Worm (Caenorhabditis elegans) whole organism, L4 larva: Measurements from ENCODE around the gene F02D10.6.

Experiments
- F37D6.2 ChIP-seq: sonication (generic microtip); optimal IDR thresholded peaks from 2 replicates; lab custom pipeline; 2016; ENCODE audit warnings: mild to moderate bottlenecking, missing genetic modification characterization, missing compliant biosample characterization
- F49E8.2 ChIP-seq: sonication (generic microtip); optimal IDR thresholded peaks from 2 replicates; lab custom pipeline; 2016; ENCODE audit warnings: missing compliant biosample characterization, mild to moderate bottlenecking, missing genetic modification characterization, borderline replicate concordance
- R02D3.7 ChIP-seq: fragments of 150-350 bp; sonication (generic microtip); optimal IDR thresholded peaks from 3 replicates; lab custom pipeline; 2014; ENCODE audit warnings: missing biosample characterization, missing genetic modification characterization
- T20F7.1 ChIP-seq: fragments of 200-800 bp; sonication (Bioruptor generic); optimal IDR thresholded peaks from 2 replicates; lab custom pipeline; 2018; ENCODE audit warnings: mild to moderate bottlenecking, missing genetic modification characterization, missing compliant biosample characterization
- Y48G9A.11 ChIP-seq: fragments of 200-800 bp; sonication (Bioruptor generic); IDR thresholded peaks from 2 replicates; pipeline ENCODE4 v1.3.6; 2022; ENCODE audit warnings: missing genetic modification reagents, missing genetic modification characterization, missing compliant biosample characterization
- aha-1 ChIP-seq: fragments of 150-350 bp; peaks from one replicate; lab custom pipeline; 2014; ENCODE audit warnings: missing biosample characterization, missing genetic modification characterization
- aly-2 ChIP-seq: sonication (generic microtip); optimal IDR thresholded peaks from 2 replicates; lab custom pipeline; 2018; ENCODE audit warnings: missing biosample characterization, missing genetic modification characterization
- attf-4 ChIP-seq: sonication (generic microtip); optimal IDR thresholded peaks from 3 replicates; lab custom pipeline; 2017; ENCODE audit warnings: missing biosample characterization, missing genetic modification characterization
- ceh-20 ChIP-seq: fragments of 200-800 bp; sonication (Bioruptor generic); IDR thresholded peaks from 2 replicates; pipeline ENCODE4 v1.3.6; 2022; ENCODE audit warnings: missing genetic modification reagents, missing genetic modification characterization, missing compliant biosample characterization
- ctbp-1 ChIP-seq: fragments of 200-800 bp; sonication (Bioruptor generic); IDR thresholded peaks from 2 replicates; pipeline ENCODE4 v1.3.6; 2022; ENCODE audit warnings: missing genetic modification reagents, missing genetic modification characterization, missing compliant biosample characterization
- daf-16 ChIP-seq, 3 experiments: sonication (generic microtip); optimal IDR thresholded peaks; 2 replicates each; lab custom pipeline; 2016 to 2017; ENCODE audit warnings: missing genetic modification characterization in 3 of 3, missing genetic modification reagents in 3 of 3, mild to moderate bottlenecking in 2 of 3, missing compliant biosample characterization in 2 of 3, missing biosample characterization in 1 of 3, moderate library complexity in 1 of 3
- dmd-6 ChIP-seq: fragments of 200-800 bp; sonication (Bioruptor generic); IDR thresholded peaks from 2 replicates; pipeline ENCODE4 v1.3.6; 2022; ENCODE audit warnings: missing genetic modification reagents, missing genetic modification characterization, missing compliant biosample characterization
- dmd-9 ChIP-seq: fragments of 200-800 bp; sonication (Bioruptor generic); IDR thresholded peaks from 2 replicates; pipeline ENCODE4 v1.3.6; 2022; ENCODE audit warnings: missing genetic modification reagents, missing genetic modification characterization, missing compliant biosample characterization
- dve-1 ChIP-seq: sonication (generic microtip); optimal IDR thresholded peaks from 2 replicates; lab custom pipeline; 2017; ENCODE audit warnings: antibody characterized with exemption, mild to moderate bottlenecking, missing genetic modification characterization, missing compliant biosample characterization; ENCODE audit not compliant: insufficient read depth
- egl-27 ChIP-seq: sonication (generic microtip); optimal IDR thresholded peaks from 3 replicates; lab custom pipeline; 2017; ENCODE audit warnings: missing biosample characterization, missing genetic modification reagents, missing genetic modification characterization
- gei-8 ChIP-seq: fragments of 200-800 bp; sonication (Bioruptor generic); optimal IDR thresholded peaks from 2 replicates; lab custom pipeline; 2018; ENCODE audit warnings: mild to moderate bottlenecking, missing genetic modification characterization, missing compliant biosample characterization
- hlh-11 ChIP-seq: fragments of 200-800 bp; sonication (Bioruptor generic); optimal IDR thresholded peaks from 2 replicates; lab custom pipeline; 2018; ENCODE audit warnings: mild to moderate bottlenecking, missing genetic modification characterization, missing compliant biosample characterization
- hlh-30 ChIP-seq: sonication (generic microtip); optimal IDR thresholded peaks from 2 replicates; lab custom pipeline; 2017; ENCODE audit warnings: antibody characterized with exemption, mild to moderate bottlenecking, missing genetic modification characterization, missing compliant biosample characterization; ENCODE audit not compliant: insufficient read depth
- hmg-1.1 ChIP-seq: fragments of 200-800 bp; sonication (Bioruptor generic); IDR thresholded peaks from 2 replicates; pipeline ENCODE4 v1.3.6; 2022; ENCODE audit warnings: missing genetic modification reagents, missing genetic modification characterization, missing compliant biosample characterization
- lin-1 ChIP-seq: fragments of 200-800 bp; sonication (Bioruptor generic); IDR thresholded peaks from 2 replicates; pipeline ENCODE4 v1.3.6; 2022; ENCODE audit warnings: missing genetic modification reagents, missing genetic modification characterization, missing compliant biosample characterization
- lin-13 ChIP-seq: fragments of 150-350 bp; optimal IDR thresholded peaks from 2 replicates; lab custom pipeline; 2014; ENCODE audit warnings: missing biosample characterization, missing genetic modification reagents, missing genetic modification characterization
- mep-1 ChIP-seq: fragments of 150-350 bp; sonication (generic microtip); optimal IDR thresholded peaks from 3 replicates; lab custom pipeline; 2014; ENCODE audit warnings: missing biosample characterization, missing genetic modification characterization
- mxl-3 ChIP-seq: fragments of 200-800 bp; sonication (Bioruptor generic); optimal IDR thresholded peaks from 2 replicates; lab custom pipeline; 2018; ENCODE audit warnings: mild to moderate bottlenecking, missing genetic modification characterization, missing compliant biosample characterization
- nhr-111 ChIP-seq: fragments of 200-800 bp; sonication (Bioruptor generic); optimal IDR thresholded peaks from 2 replicates; lab custom pipeline; 2018; ENCODE audit warnings: mild to moderate bottlenecking, missing genetic modification characterization, missing compliant biosample characterization
- nhr-28 ChIP-seq: fragments of 150-350 bp; optimal IDR thresholded peaks from 2 replicates; lab custom pipeline; 2014; ENCODE audit warnings: missing biosample characterization, missing genetic modification characterization
- nhr-48 ChIP-seq: sonication (generic microtip); optimal IDR thresholded peaks from 2 replicates; lab custom pipeline; 2016; ENCODE audit warnings: mild to moderate bottlenecking, missing genetic modification characterization, missing compliant biosample characterization
- pha-4 ChIP-seq, 2 experiments: fragments of 150-350 bp in 1 of 2; fragments of 200-800 bp in 1 of 2; sonication (Bioruptor generic) in 1 of 2; IDR thresholded peaks in 1 of 2; optimal IDR thresholded peaks in 1 of 2; 2 replicates each; pipeline versions ENCODE4 v1.3.6 to Lab custom; 2014 to 2022; ENCODE audit warnings: missing genetic modification characterization in 2 of 2, missing genetic modification reagents in 2 of 2, missing biosample characterization in 1 of 2, missing compliant biosample characterization in 1 of 2
- php-3 ChIP-seq: fragments of 200-800 bp; sonication (Bioruptor generic); IDR thresholded peaks from 2 replicates; pipeline ENCODE4 v1.3.6; 2022; ENCODE audit warnings: missing genetic modification reagents, missing genetic modification characterization, missing compliant biosample characterization
- pqm-1 ChIP-seq: sonication (generic microtip); optimal IDR thresholded peaks from 2 replicates; lab custom pipeline; 2017; ENCODE audit warnings: missing biosample characterization, missing genetic modification characterization
- sdz-12 ChIP-seq: fragments of 200-800 bp; sonication (Bioruptor generic); optimal IDR thresholded peaks from 2 replicates; lab custom pipeline; 2018; ENCODE audit warnings: mild to moderate bottlenecking, missing genetic modification characterization, missing compliant biosample characterization
- set-16 ChIP-seq: fragments of 200-800 bp; sonication (Bioruptor generic); IDR thresholded peaks from 2 replicates; pipeline ENCODE4 v1.3.6; 2022; ENCODE audit warnings: missing genetic modification reagents, missing genetic modification characterization, missing compliant biosample characterization
- snpc-1.2 ChIP-seq: fragments of 200-800 bp; sonication (Bioruptor generic); IDR thresholded peaks from 2 replicates; pipeline ENCODE4 v1.3.6; 2022; ENCODE audit warnings: missing genetic modification reagents, missing genetic modification characterization, missing compliant biosample characterization
- spr-3 ChIP-seq: fragments of 200-800 bp; sonication (Bioruptor generic); optimal IDR thresholded peaks from 2 replicates; lab custom pipeline; 2018; ENCODE audit warnings: mild to moderate bottlenecking, missing genetic modification characterization, missing compliant biosample characterization
- tra-1 ChIP-seq: fragments of 200-800 bp; sonication (Bioruptor generic); IDR thresholded peaks from 2 replicates; pipeline ENCODE4 v1.3.6; 2022; ENCODE audit warnings: missing genetic modification reagents, missing genetic modification characterization, missing compliant biosample characterization
- unc-39 ChIP-seq: sonication (generic microtip); optimal IDR thresholded peaks from 2 replicates; lab custom pipeline; 2017; ENCODE audit warnings: missing biosample characterization, missing genetic modification characterization
- unc-62 ChIP-seq, 3 experiments: fragments of 150-350 bp in 1 of 3; sonication (generic microtip); optimal IDR thresholded peaks in 2 of 3; peaks in 1 of 3; 1 replicate in 1 of 3; 2 replicates in 2 of 3; lab custom pipeline; 2014 to 2017; ENCODE audit warnings: missing biosample characterization in 3 of 3, missing genetic modification characterization in 3 of 3, missing genetic modification reagents in 3 of 3, missing genotype in 1 of 3

F02D10.6 gene

ce11 chrX:13421068-13421467 is 30.4 kb downstream of the F02D10.6 start (continued):
- TF ChIP-seq hlh-30 (no peak), F37D6.2 (tag; lab: Kevin White, UChicago) (no peak), F49E8.2 (tag; lab: Kevin White, UChicago) (no peak), pha-4 (GFP tag; IDR thresholded peaks at IDR 0.05; lab: Robert Waterston, UW) (no peak), pha-4 (tag; optimal IDR thresholded peaks at IDR 0.05; lab: Kevin White, UChicago) (no peak), daf-16 (GFP tag; optimal IDR thresholded peaks at IDR 0.05; lab: Kevin White, UChicago) (no peak), daf-16 (tag; optimal IDR thresholded peaks at IDR 0.05; lab: Kevin White, UChicago) (peak; percentile 71), set-16 (GFP tag; lab: Robert Waterston, UW) (no peak), snpc-1.2 (no peak), dmd-9 (GFP tag; lab: Robert Waterston, UW) (no peak), Y48G9A.11 (GFP tag; lab: Robert Waterston, UW) (no peak), sdz-12 (no peak), aly-2 (no peak), hlh-11 (no peak), pqm-1 (tag; lab: Kevin White, UChicago) (peak; percentile 67), attf-4 (tag; lab: Kevin White, UChicago) (no peak), R02D3.7 (no peak), unc-39 (tag; lab: Kevin White, UChicago) (no peak)
- TF ChIP-seq, all 104 proteins: peak for 5

- peak; percentile 88 for TF ChIP-seq php-3
- no peak for TF ChIP-seq aly-2
- TF ChIP-seq lin-13 (GFP tag; lab: Kevin White, UChicago), result no peak
- peak; percentile 98 for TF ChIP-seq tra-1
- peak; percentile 85 for TF ChIP-seq lin-1 (GFP tag; lab: Robert Waterston, UW)
- TF ChIP-seq hlh-11, result peak; percentile 56
- no peak for TF ChIP-seq spr-3
- no peak for TF ChIP-seq snpc-1.2
- no peak for TF ChIP-seq nhr-111 (GFP tag; lab: Kevin White, UChicago)
- TF ChIP-seq ceh-20, result peak; percentile 95
- peak; percentile 9 for TF ChIP-seq gei-8
- peak; percentile 61 for TF ChIP-seq nhr-48 (tag; lab: Kevin White, UChicago)
- TF ChIP-seq egl-27, result no peak
- TF ChIP-seq dmd-6 (GFP tag; lab: Robert Waterston, UW), result peak; percentile 97
- TF ChIP-seq daf-16 (GFP tag; optimal IDR thresholded peaks at IDR 0.05; lab: Kevin White, UChicago), result peak in 1 of 2 experiments; percentile 20
- TF ChIP-seq daf-16 (tag; optimal IDR thresholded peaks at IDR 0.05; lab: Kevin White, UChicago), result peak; percentile 3
- peak; percentile 50 for TF ChIP-seq hlh-30
- peak; percentile 67 for TF ChIP-seq T20F7.1
- TF ChIP-seq mxl-3 (GFP tag; lab: Kevin White, UChicago), result peak; percentile 11
- peak in 1 of 2 experiments; percentile 66 for TF ChIP-seq unc-62 (GFP tag; optimal IDR thresholded peaks at IDR 0.05 in 1 of 2; lab: Kevin White, UChicago)
- TF ChIP-seq unc-62 (tag; optimal IDR thresholded peaks at IDR 0.05; lab: Kevin White, UChicago), result no peak
- peak; percentile 97 for TF ChIP-seq nhr-28
- peak; percentile 50 for TF ChIP-seq dve-1 (tag; lab: Kevin White, UChicago)
- TF ChIP-seq ctbp-1 (GFP tag; lab: Robert Waterston, UW), result 0 out of 2 replicates have a peak, but pooled peaks have one; percentile 37
- TF ChIP-seq hmg-1.1, result peak; percentile 68
- peak; percentile 9 for TF ChIP-seq mep-1
Observed at ce11 chrX:13419884-13420339, 31.6 kb downstream of the F02D10.6 start, which contains the start of gene C29F7.3. Gene C29F7.3 (minus strand): TSS chrX:13419934.

ce11 chrX:13417479-13417878 is 34.0 kb downstream of the F02D10.6 start:
- TF ChIP-seq aha-1 (tag; lab: Kevin White, UChicago) (peak; percentile 93), daf-16 (GFP tag; optimal IDR thresholded peaks at IDR 0.05; lab: Kevin White, UChicago) (no peak), daf-16 (tag; optimal IDR thresholded peaks at IDR 0.05; lab: Kevin White, UChicago) (no peak)
